Fruit fly (Drosophila melanogaster) whole organism, embryonic: ENCODE measurements around the gene Hecw.
A peak's percentile ranks its signal among the peaks of the same experiment; 100 is the strongest.

Experiments used
- Awh ChIP-seq: fragments of 200-800 bp; sonication (Bioruptor generic); IDR thresholded peaks from 2 replicates; pipeline ENCODE4, ENCODE4 v1.3.6; 2022; ENCODE audit warnings: missing biosample characterization, missing genetic modification characterization
- B-H2 ChIP-seq: fragments of 200-800 bp; sonication (Bioruptor generic); optimal IDR thresholded peaks from 2 replicates; lab custom pipeline; 2018; ENCODE audit warnings: missing biosample characterization, mild to moderate bottlenecking, missing genetic modification characterization
- Bgb ChIP-seq: fragments of 200-800 bp; sonication (Bioruptor generic); IDR thresholded peaks from 2 replicates; pipeline ENCODE4 v1.3.6; 2022; ENCODE audit warnings: missing biosample characterization, missing genetic modification characterization; ENCODE audit not compliant: partially characterized antibody
- CG10654 ChIP-seq: fragments of 200-800 bp; sonication (Bioruptor generic); optimal IDR thresholded peaks from 2 replicates; lab custom pipeline; 2016; ENCODE audit warnings: missing biosample characterization, missing genetic modification characterization
- CG10959 ChIP-seq: fragments of 200-800 bp; sonication (Bioruptor generic); IDR thresholded peaks from 2 replicates; pipeline ENCODE4 v1.3.6; 2022; ENCODE audit warnings: missing biosample characterization, missing genetic modification characterization
- CG11398 ChIP-seq: fragments of 200-800 bp; sonication (Bioruptor generic); optimal IDR thresholded peaks from 2 replicates; lab custom pipeline; 2016; ENCODE audit warnings: missing biosample characterization, missing genetic modification characterization
- CG11695 ChIP-seq: fragments of 200-800 bp; sonication (Bioruptor generic); IDR thresholded peaks from 3 replicates; pipeline ENCODE4 v1.3.6; 2022; ENCODE audit warnings: missing biosample characterization, missing genetic modification characterization
- CG12391 ChIP-seq: fragments of 200-800 bp; sonication (Bioruptor generic); optimal IDR thresholded peaks from 3 replicates; lab custom pipeline; 2018; ENCODE audit warnings: missing biosample characterization, mild to moderate bottlenecking, missing genetic modification characterization, moderate library complexity
- CG12942 ChIP-seq: fragments of 200-800 bp; sonication (Bioruptor generic); optimal IDR thresholded peaks from 3 replicates; lab custom pipeline; 2016; ENCODE audit warnings: missing biosample characterization, missing genetic modification characterization
- CG17829 ChIP-seq: fragments of 200-800 bp; optimal IDR thresholded peaks from 2 replicates; lab custom pipeline; 2019; ENCODE audit warnings: missing biosample characterization, mild to moderate bottlenecking, missing genetic modification characterization, moderate library complexity
- CG1832 ChIP-seq: fragments of 200-800 bp; sonication (Bioruptor generic); optimal IDR thresholded peaks from 2 replicates; lab custom pipeline; 2017; ENCODE audit warnings: missing biosample characterization, mild to moderate bottlenecking, missing genetic modification characterization, inconsistent platforms
- CG18599 ChIP-seq: fragments of 200-800 bp; sonication (Bioruptor generic); optimal IDR thresholded peaks from 3 replicates; lab custom pipeline; 2017; ENCODE audit warnings: missing biosample characterization, missing genetic modification characterization, mild to moderate bottlenecking, moderate library complexity, missing genetic modification reagents
- CG30020 ChIP-seq: fragments of 200-800 bp; optimal IDR thresholded peaks from 2 replicates; lab custom pipeline; 2019; ENCODE audit warnings: missing biosample characterization, mild to moderate bottlenecking, missing genetic modification characterization, moderate library complexity
- CG34224 ChIP-seq: fragments of 200-800 bp; sonication (Bioruptor generic); IDR thresholded peaks from 3 replicates; pipeline ENCODE4 v1.3.6; 2022; ENCODE audit warnings: missing biosample characterization, missing genetic modification characterization; ENCODE audit not compliant: partially characterized antibody
- CG34376 ChIP-seq: fragments of 200-800 bp; sonication (Bioruptor generic); optimal IDR thresholded peaks from 2 replicates; lab custom pipeline; 2018; ENCODE audit warnings: missing biosample characterization, mild to moderate bottlenecking, missing genetic modification characterization
- CG3838 ChIP-seq: fragments of 200-800 bp; sonication (Bioruptor generic); optimal IDR thresholded peaks from 3 replicates; lab custom pipeline; 2016; ENCODE audit warnings: missing biosample characterization, missing genetic modification characterization
- CG4404 ChIP-seq: fragments of 200-800 bp; sonication (Bioruptor generic); IDR thresholded peaks from 2 replicates; pipeline ENCODE4 v1.3.6; 2022; ENCODE audit warnings: missing biosample characterization, missing genetic modification characterization
- CG5245 ChIP-seq: fragments of 200-800 bp; sonication (Bioruptor generic); optimal IDR thresholded peaks from 3 replicates; lab custom pipeline; 2016; ENCODE audit warnings: missing biosample characterization, missing genetic modification characterization
- CG7987 ChIP-seq: fragments of 200-800 bp; sonication (Bioruptor generic); optimal IDR thresholded peaks from 2 replicates; lab custom pipeline; 2018; ENCODE audit warnings: missing biosample characterization, mild to moderate bottlenecking, missing genetic modification characterization, moderate library complexity
- CG9797 ChIP-seq: fragments of 200-800 bp; sonication (Bioruptor generic); optimal IDR thresholded peaks from 3 replicates; lab custom pipeline; 2018; ENCODE audit warnings: missing biosample characterization, mild to moderate bottlenecking, missing genetic modification characterization
- Chrac-16 ChIP-seq: fragments of 200-800 bp; sonication (Bioruptor generic); optimal IDR thresholded peaks from 3 replicates; lab custom pipeline; 2016; ENCODE audit warnings: missing biosample characterization, missing genetic modification characterization
- Dek ChIP-seq: fragments of 200-800 bp; sonication (Bioruptor generic); optimal IDR thresholded peaks from 3 replicates; lab custom pipeline; 2019; ENCODE audit warnings: missing biosample characterization, mild to moderate bottlenecking, missing genetic modification characterization, moderate library complexity
- Dll ChIP-seq: fragments of 200-800 bp; sonication (Bioruptor generic); IDR thresholded peaks from 4 replicates; pipeline ENCODE4 v1.3.6; 2022; ENCODE audit warnings: missing biosample characterization, missing genetic modification characterization; ENCODE audit not compliant: partially characterized antibody
- Gug ChIP-seq: fragments of 200-800 bp; sonication (Bioruptor generic); IDR thresholded peaks from 4 replicates; pipeline ENCODE4 v1.3.6; 2022; ENCODE audit warnings: missing biosample characterization, missing genetic modification characterization
- HHEX ChIP-seq: fragments of 200-800 bp; sonication (Bioruptor generic); optimal IDR thresholded peaks from 3 replicates; lab custom pipeline; 2017; ENCODE audit warnings: missing biosample characterization, mild to moderate bottlenecking, missing genetic modification characterization, missing genetic modification reagents
- HLH4C ChIP-seq: fragments of 200-800 bp; sonication (Bioruptor generic); IDR thresholded peaks from 3 replicates; pipeline ENCODE4 v1.3.6; 2022; ENCODE audit warnings: missing biosample characterization, missing genetic modification characterization; ENCODE audit not compliant: partially characterized antibody
- Hmx ChIP-seq: fragments of 200-800 bp; sonication (Bioruptor generic); optimal IDR thresholded peaks from 2 replicates; lab custom pipeline; 2016; ENCODE audit warnings: missing biosample characterization, missing genetic modification characterization
- Kr ChIP-seq: fragments of 200-800 bp; sonication (Bioruptor generic); optimal IDR thresholded peaks from 2 replicates; lab custom pipeline; 2017; ENCODE audit warnings: missing biosample characterization, mild to moderate bottlenecking, missing genetic modification characterization
- Lpt ChIP-seq: fragments of >200 bp; optimal IDR thresholded peaks from 2 replicates; lab custom pipeline; 2018; ENCODE audit warnings: missing biosample characterization, missing genetic modification characterization
- Oaz ChIP-seq: fragments of 200-800 bp; sonication (Bioruptor generic); IDR thresholded peaks from 2 replicates; pipeline ENCODE4 v1.3.6; 2022; ENCODE audit warnings: missing biosample characterization, missing genetic modification characterization
- Opbp ChIP-seq: fragments of 200-800 bp; sonication (Bioruptor generic); IDR thresholded peaks from 3 replicates; pipeline ENCODE4 v1.3.6; 2022; ENCODE audit warnings: missing biosample characterization, missing genetic modification characterization; ENCODE audit not compliant: partially characterized antibody
- Poxn ChIP-seq: fragments of 200-800 bp; sonication (Bioruptor generic); IDR thresholded peaks from 2 replicates; pipeline ENCODE4 v1.3.6; 2022; ENCODE audit warnings: missing biosample characterization, missing genetic modification characterization
- Taf1 ChIP-seq: fragments of 200-800 bp; sonication (Bioruptor generic); IDR thresholded peaks from 2 replicates; pipeline ENCODE4 v1.3.6; 2022; ENCODE audit warnings: missing biosample characterization, missing genetic modification characterization
- Trl ChIP-seq, 3 experiments: fragments of >200 bp in 2 of 3; fragments of 200-800 bp in 1 of 3; sonication (Bioruptor generic) in 1 of 3; optimal IDR thresholded peaks; 2 replicates in 1 of 3; 3 replicates in 2 of 3; lab custom pipeline; 2016 to 2017; ENCODE audit warnings: missing biosample characterization in 1 of 3, missing genetic modification characterization in 1 of 3
- Xbp1 ChIP-seq: fragments of 200-800 bp; sonication (Bioruptor generic); optimal IDR thresholded peaks from 3 replicates; lab custom pipeline; 2016; ENCODE audit warnings: missing biosample characterization, mild to moderate bottlenecking, missing genetic modification characterization
- al ChIP-seq: fragments of 200-800 bp; sonication (Bioruptor generic); IDR thresholded peaks from 2 replicates; pipeline ENCODE4 v1.3.6; 2022; ENCODE audit warnings: missing biosample characterization, missing genetic modification characterization
- ato ChIP-seq: fragments of 200-800 bp; sonication (Bioruptor generic); IDR thresholded peaks from 2 replicates; pipeline ENCODE4 v1.3.6; 2022; ENCODE audit warnings: missing biosample characterization, missing genetic modification characterization; ENCODE audit not compliant: partially characterized antibody
- bab2 ChIP-seq: fragments of 200-800 bp; sonication (Bioruptor generic); optimal IDR thresholded peaks from 2 replicates; lab custom pipeline; 2016; ENCODE audit warnings: missing biosample characterization, missing genetic modification characterization
- crc ChIP-seq: fragments of 200-800 bp; sonication (Bioruptor generic); optimal IDR thresholded peaks from 2 replicates; lab custom pipeline; 2016; ENCODE audit warnings: missing biosample characterization, missing genetic modification characterization
- dan ChIP-seq: fragments of 200-800 bp; sonication (Bioruptor generic); IDR thresholded peaks from 2 replicates; pipeline ENCODE4 v1.3.6; 2022; ENCODE audit warnings: missing biosample characterization, missing genetic modification characterization
- hb ChIP-seq: fragments of 200-800 bp; sonication (Bioruptor generic); IDR thresholded peaks from 3 replicates; pipeline ENCODE4 v1.3.6; 2022; ENCODE audit warnings: missing biosample characterization, missing genetic modification characterization; ENCODE audit not compliant: partially characterized antibody
- jing ChIP-seq: fragments of 200-800 bp; sonication (Bioruptor generic); optimal IDR thresholded peaks from 2 replicates; lab custom pipeline; 2018; ENCODE audit warnings: missing biosample characterization, mild to moderate bottlenecking, missing genetic modification characterization
- kay ChIP-seq: fragments of 200-800 bp; sonication (Bioruptor generic); optimal IDR thresholded peaks from 2 replicates; lab custom pipeline; 2016; ENCODE audit warnings: missing biosample characterization, missing genetic modification characterization
- nmo ChIP-seq: fragments of 200-800 bp; sonication (Bioruptor generic); optimal IDR thresholded peaks from 2 replicates; lab custom pipeline; 2018; ENCODE audit warnings: missing biosample characterization, mild to moderate bottlenecking, missing genetic modification characterization, moderate library complexity
- p53 ChIP-seq: fragments of 200-800 bp; sonication (Bioruptor generic); optimal IDR thresholded peaks from 2 replicates; lab custom pipeline; 2016; ENCODE audit warnings: missing biosample characterization, missing genetic modification characterization
- pan ChIP-seq, 4 experiments: fragments of >200 bp in 3 of 4; fragments of 200-800 bp in 1 of 4; sonication (Bioruptor generic) in 1 of 4; optimal IDR thresholded peaks in 3 of 4; IDR thresholded peaks in 1 of 4; 2 replicates each; pipeline versions ENCODE4 v1.3.6 to Lab custom; 2017 to 2022; ENCODE audit warnings: missing biosample characterization in 2 of 4, missing genetic modification characterization in 2 of 4, mixed read lengths in 1 of 4
- pros ChIP-seq: fragments of 200-800 bp; sonication (Bioruptor generic); optimal IDR thresholded peaks from 3 replicates; lab custom pipeline; 2019; ENCODE audit warnings: missing biosample characterization, mild to moderate bottlenecking, missing genetic modification characterization, moderate library complexity
- zf30C ChIP-seq: fragments of 200-800 bp; sonication (Bioruptor generic); optimal IDR thresholded peaks from 3 replicates; lab custom pipeline; 2018; ENCODE audit warnings: missing biosample characterization, mild to moderate bottlenecking, missing genetic modification characterization

Gene Hecw

dm6 chrX:9579918-9580521 is 28.7 kb upstream of the Hecw start, which contains the start of gene LPCAT (continued):
- TF ChIP-seq HLH4C (GFP tag; lab: Robert Waterston, UW) (peak; percentile 74), bab2 (GFP tag; lab: Kevin White, UChicago) (peak; percentile 80), CG9797 (GFP tag; lab: Kevin White, UChicago) (peak; percentile 71), CG17829 (tag; lab: Kevin White, UChicago) (peak; percentile 47), CG3838 (GFP tag; lab: Kevin White, UChicago) (no peak), zf30C (no peak), Dll (peak; percentile 89), Hmx (peak; percentile 43), dan (GFP tag; lab: Robert Waterston, UW) (no peak), Awh (GFP tag; lab: Robert Waterston, UW) (no peak), CG10959 (GFP tag; lab: Robert Waterston, UW) (peak; percentile 13; the same call in 1 of the 2 replicates), jing (GFP tag; lab: Kevin White, UChicago) (no peak), Gug (GFP tag; lab: Robert Waterston, UW) (peak; percentile 82), CG12942 (GFP tag; lab: Kevin White, UChicago) (peak; percentile 38), hb (GFP tag; lab: Robert Waterston, UW) (no peak), Xbp1 (peak; percentile 73), Bgb (GFP tag; lab: Robert Waterston, UW) (peak; percentile 77), p53 (GFP tag; lab: Kevin White, UChicago) (no peak), CG12391 (tag; lab: Kevin White, UChicago) (peak; percentile 75), CG34376 (GFP tag; lab: Kevin White, UChicago) (peak; percentile 56), Lpt (GFP tag; lab: Kevin White, UChicago) (no peak), CG1832 (GFP tag; lab: Kevin White, UChicago) (no peak), CG11398 (GFP tag; lab: Kevin White, UChicago) (peak; percentile 9), CG11695 (GFP tag; lab: Robert Waterston, UW) (peak; percentile 49; the same call in 1 of the 3 replicates), crc (peak; percentile 48), ato (GFP tag; lab: Robert Waterston, UW) (no peak; the same call in 1 of the 2 replicates), HHEX (GFP tag; lab: Kevin White, UChicago) (peak; percentile 74), CG7987 (GFP tag; lab: Kevin White, UChicago) (peak; percentile 80), CG34224 (GFP tag; lab: Robert Waterston, UW) (peak; percentile 78), al (GFP tag; lab: Robert Waterston, UW) (peak; percentile 72), B-H2 (peak; percentile 86), CG5245 (peak; percentile 68), pros (GFP tag; lab: Kevin White, UChicago) (peak; percentile 65), pan (optimal IDR thresholded peaks at IDR 0.05; lab: Kevin White, UChicago) (no peak), pan (GFP tag; optimal IDR thresholded peaks at IDR 0.05 in 1 of 2, IDR thresholded peaks at IDR 0.05 in 1 of 2) (peak in 1 of 2 experiments; percentile 69), nmo (GFP tag; lab: Kevin White, UChicago) (peak; percentile 83), Poxn (GFP tag; lab: Robert Waterston, UW) (0 out of 2 replicates have a peak, but pooled peaks have one; percentile 32), Opbp (peak; percentile 77), kay (GFP tag; lab: Kevin White, UChicago) (peak; percentile 73), Taf1 (GFP tag; lab: Robert Waterston, UW) (peak; percentile 42; the same call in 1 of the 2 replicates), CG30020 (no peak), Kr (GFP tag; lab: Kevin White, UChicago) (no peak), CG4404 (GFP tag; lab: Robert Waterston, UW) (peak; percentile 76), Dek (tag; lab: Kevin White, UChicago) (no peak), CG10654 (peak; percentile 64), Oaz (GFP tag; lab: Robert Waterston, UW) (peak; percentile 39; the same call in 1 of the 2 replicates), Trl (optimal IDR thresholded peaks at IDR 0.05; lab: Kevin White, UChicago) (no peak), Trl (GFP tag; optimal IDR thresholded peaks at IDR 0.05; lab: Kevin White, UChicago) (peak; percentile 87), CG18599 (peak; percentile 79), Chrac-16 (GFP tag; lab: Kevin White, UChicago) (peak; percentile 65)
